Fruit fly (Drosophila melanogaster) whole organism, embryonic: ENCODE results near the gene Cpsf100.
A peak's percentile ranks its signal among the peaks of the same experiment; 100 is the strongest.

Experiments used
- CG10267 ChIP-seq: fragments of 200-800 bp; sonication (Bioruptor generic); optimal IDR thresholded peaks from 2 replicates; lab custom pipeline; 2018; ENCODE audit warnings: missing biosample characterization, mild to moderate bottlenecking, missing genetic modification characterization, moderate library complexity
- CG11093 ChIP-seq: fragments of 200-800 bp; sonication (Bioruptor generic); IDR thresholded peaks from 3 replicates; pipeline ENCODE4 v1.3.6; 2022; ENCODE audit warnings: missing biosample characterization, missing genetic modification characterization
- CG12744 ChIP-seq: fragments of 200-800 bp; sonication (Bioruptor generic); optimal IDR thresholded peaks from 2 replicates; lab custom pipeline; 2016; ENCODE audit warnings: missing biosample characterization, missing genetic modification characterization
- CG14050 ChIP-seq: fragments of 200-800 bp; sonication (Bioruptor generic); IDR thresholded peaks from 3 replicates; pipeline ENCODE4 v1.3.6; 2022; ENCODE audit warnings: missing biosample characterization, missing genetic modification characterization
- CG14441 ChIP-seq: fragments of 200-800 bp; sonication (Bioruptor generic); IDR thresholded peaks from 2 replicates; pipeline ENCODE4 v1.3.6; 2022; ENCODE audit warnings: missing biosample characterization, missing genetic modification characterization
- CG15514 ChIP-seq: fragments of 200-800 bp; sonication (Bioruptor generic); optimal IDR thresholded peaks from 3 replicates; lab custom pipeline; 2017; ENCODE audit warnings: missing biosample characterization, missing genetic modification characterization, mild to moderate bottlenecking, moderate library complexity, missing genetic modification reagents
- CG1647 ChIP-seq: fragments of 200-800 bp; sonication (Bioruptor generic); optimal IDR thresholded peaks from 3 replicates; lab custom pipeline; 2016; ENCODE audit warnings: missing biosample characterization, missing genetic modification characterization
- CG17385 ChIP-seq: fragments of 200-800 bp; sonication (Bioruptor generic); optimal IDR thresholded peaks from 3 replicates; lab custom pipeline; 2018; ENCODE audit warnings: missing biosample characterization, mild to moderate bottlenecking, missing genetic modification characterization
- CG2678 ChIP-seq: fragments of 200-800 bp; sonication (Bioruptor generic); optimal IDR thresholded peaks from 3 replicates; lab custom pipeline; 2019; ENCODE audit warnings: missing biosample characterization, mild to moderate bottlenecking, missing genetic modification characterization, moderate library complexity
- CG3281 ChIP-seq: fragments of 200-800 bp; sonication (Bioruptor generic); optimal IDR thresholded peaks from 3 replicates; lab custom pipeline; 2017; ENCODE audit warnings: missing biosample characterization, mild to moderate bottlenecking, missing genetic modification characterization
- CG6654 ChIP-seq: fragments of 200-800 bp; sonication (Bioruptor generic); optimal IDR thresholded peaks from 2 replicates; lab custom pipeline; 2017; ENCODE audit warnings: missing biosample characterization, mild to moderate bottlenecking, missing genetic modification characterization
- CG6791 ChIP-seq: fragments of 200-800 bp; sonication (Bioruptor generic); IDR thresholded peaks from 3 replicates; pipeline ENCODE4 v1.3.6; 2022; ENCODE audit warnings: missing biosample characterization, missing genetic modification characterization; ENCODE audit not compliant: partially characterized antibody
- CG7556 ChIP-seq: fragments of 200-800 bp; sonication (Bioruptor generic); optimal IDR thresholded peaks from 2 replicates; lab custom pipeline; 2017; ENCODE audit warnings: missing biosample characterization, mild to moderate bottlenecking, missing genetic modification characterization
- CG7963 ChIP-seq: fragments of 200-800 bp; sonication (Bioruptor generic); IDR thresholded peaks from 3 replicates; pipeline ENCODE4 v1.3.6; 2022; ENCODE audit warnings: missing biosample characterization, missing genetic modification characterization; ENCODE audit not compliant: partially characterized antibody
- CG8924 ChIP-seq: fragments of 200-800 bp; optimal IDR thresholded peaks from 3 replicates; lab custom pipeline; 2019; ENCODE audit warnings: missing biosample characterization, mild to moderate bottlenecking, missing genetic modification characterization, moderate library complexity
- CG9215 ChIP-seq: fragments of 200-800 bp; sonication (Bioruptor generic); IDR thresholded peaks from 2 replicates; pipeline ENCODE4 v1.3.6; 2022; ENCODE audit warnings: missing biosample characterization, missing genetic modification characterization
- CG9437 ChIP-seq: fragments of 200-800 bp; sonication (Bioruptor generic); optimal IDR thresholded peaks from 2 replicates; lab custom pipeline; 2018; ENCODE audit warnings: missing biosample characterization, mild to moderate bottlenecking, missing genetic modification characterization
- Chrac-16 ChIP-seq: fragments of 200-800 bp; sonication (Bioruptor generic); optimal IDR thresholded peaks from 3 replicates; lab custom pipeline; 2016; ENCODE audit warnings: missing biosample characterization, missing genetic modification characterization
- D19A ChIP-seq: fragments of 200-800 bp; optimal IDR thresholded peaks from 3 replicates; lab custom pipeline; 2019; ENCODE audit warnings: missing biosample characterization, mild to moderate bottlenecking, missing genetic modification characterization, moderate library complexity
- Dad ChIP-seq: fragments of 200-800 bp; sonication (Bioruptor generic); optimal IDR thresholded peaks from 3 replicates; lab custom pipeline; 2016; ENCODE audit warnings: missing biosample characterization, missing genetic modification characterization
- Dbx ChIP-seq: fragments of 200-800 bp; sonication (Bioruptor generic); IDR thresholded peaks from 3 replicates; pipeline ENCODE4 v1.3.6; 2022; ENCODE audit warnings: missing biosample characterization, missing genetic modification characterization
- E2f1 ChIP-seq: fragments of 200-800 bp; sonication (Bioruptor generic); IDR thresholded peaks from 2 replicates; pipeline ENCODE4 v1.3.6; 2022; ENCODE audit warnings: missing biosample characterization, missing genetic modification characterization
- E2f2 ChIP-seq: fragments of 200-800 bp; sonication (Bioruptor generic); IDR thresholded peaks from 2 replicates; pipeline ENCODE4 v1.3.6; 2022; ENCODE audit warnings: missing biosample characterization, missing genetic modification characterization
- Ets65A ChIP-seq: fragments of 200-800 bp; sonication (Bioruptor generic); peaks from one replicate; lab custom pipeline; 2016; ENCODE audit warnings: missing biosample characterization, missing genetic modification characterization
- Ets97D ChIP-seq: fragments of 200-800 bp; sonication (Bioruptor generic); optimal IDR thresholded peaks from 3 replicates; lab custom pipeline; 2016; ENCODE audit warnings: missing biosample characterization, missing genetic modification characterization
- GATAe ChIP-seq: fragments of 200-800 bp; sonication (Bioruptor generic); conservative IDR thresholded peaks from 2 replicates; pipeline ENCODE4 v1.3.6; 2022; ENCODE audit warnings: missing biosample characterization, missing genetic modification characterization
- HLH3B ChIP-seq: fragments of 200-800 bp; sonication (Bioruptor generic); IDR thresholded peaks from 2 replicates; pipeline ENCODE4 v1.3.6; 2022; ENCODE audit warnings: missing biosample characterization, missing genetic modification characterization
- HLHmδ ChIP-seq: fragments of 200-800 bp; sonication (Bioruptor generic); optimal IDR thresholded peaks from 2 replicates; lab custom pipeline; 2018; ENCODE audit warnings: missing biosample characterization, mild to moderate bottlenecking, missing genetic modification characterization, moderate library complexity
- Hr51 ChIP-seq, 2 experiments: fragments of 200-800 bp; sonication (Bioruptor generic); optimal IDR thresholded peaks; 2 replicates in 1 of 2; 3 replicates in 1 of 2; lab custom pipeline; 2016 to 2018; ENCODE audit warnings: missing biosample characterization in 2 of 2, missing genetic modification characterization in 2 of 2, mild to moderate bottlenecking in 1 of 2, moderate library complexity in 1 of 2
- Max ChIP-seq: fragments of 200-800 bp; sonication (Bioruptor generic); optimal IDR thresholded peaks from 2 replicates; lab custom pipeline; 2016; ENCODE audit warnings: missing biosample characterization, mild to moderate bottlenecking, missing genetic modification characterization
- Sry-δ ChIP-seq: fragments of 200-800 bp; sonication (Bioruptor generic); optimal IDR thresholded peaks from 2 replicates; lab custom pipeline; 2016; ENCODE audit warnings: missing biosample characterization, missing genetic modification characterization
- ara ChIP-seq: fragments of 200-800 bp; sonication (Bioruptor generic); IDR thresholded peaks from 2 replicates; pipeline ENCODE4 v1.3.6; 2022; ENCODE audit warnings: missing biosample characterization, missing genetic modification characterization
- ash1 ChIP-seq: fragments of 200-800 bp; sonication (Bioruptor generic); optimal IDR thresholded peaks from 2 replicates; lab custom pipeline; 2018; ENCODE audit warnings: missing biosample characterization, mild to moderate bottlenecking, missing genetic modification characterization
- dan ChIP-seq: fragments of 200-800 bp; sonication (Bioruptor generic); IDR thresholded peaks from 2 replicates; pipeline ENCODE4 v1.3.6; 2022; ENCODE audit warnings: missing biosample characterization, missing genetic modification characterization
- dimm ChIP-seq: fragments of 200-800 bp; sonication (Bioruptor generic); IDR thresholded peaks from 2 replicates; pipeline ENCODE4 v1.3.6; 2022; ENCODE audit warnings: missing biosample characterization, missing genetic modification characterization
- dm ChIP-seq: fragments of 200-800 bp; sonication (Bioruptor generic); optimal IDR thresholded peaks from 3 replicates; lab custom pipeline; 2016; ENCODE audit warnings: missing biosample characterization, missing genetic modification characterization
- fd64A ChIP-seq: fragments of 200-800 bp; sonication (Bioruptor generic); optimal IDR thresholded peaks from 3 replicates; lab custom pipeline; 2018; ENCODE audit warnings: missing biosample characterization, mild to moderate bottlenecking, missing genetic modification characterization
- fru ChIP-seq: fragments of >200 bp; optimal IDR thresholded peaks from 2 replicates; lab custom pipeline; 2017
- hb ChIP-seq: fragments of 200-800 bp; sonication (Bioruptor generic); IDR thresholded peaks from 3 replicates; pipeline ENCODE4 v1.3.6; 2022; ENCODE audit warnings: missing biosample characterization, missing genetic modification characterization; ENCODE audit not compliant: partially characterized antibody
- hbn ChIP-seq: fragments of 200-800 bp; sonication (Bioruptor generic); IDR thresholded peaks from 2 replicates; pipeline ENCODE4 v1.3.6; 2022; ENCODE audit warnings: missing biosample characterization, missing genetic modification characterization; ENCODE audit not compliant: partially characterized antibody
- kah ChIP-seq: fragments of 200-800 bp; sonication (Bioruptor generic); optimal IDR thresholded peaks from 2 replicates; lab custom pipeline; 2018; ENCODE audit warnings: missing biosample characterization, mild to moderate bottlenecking, missing genetic modification characterization
- lilli ChIP-seq: fragments of 200-800 bp; sonication (Bioruptor generic); optimal IDR thresholded peaks from 3 replicates; lab custom pipeline; 2016; ENCODE audit warnings: missing biosample characterization, missing genetic modification characterization
- oc ChIP-seq: fragments of 200-800 bp; sonication (Bioruptor generic); optimal IDR thresholded peaks from 2 replicates; lab custom pipeline; 2018; ENCODE audit warnings: missing biosample characterization, mild to moderate bottlenecking, missing genetic modification characterization, moderate library complexity
- pnt ChIP-seq: fragments of 200-800 bp; sonication (Bioruptor generic); optimal IDR thresholded peaks from 3 replicates; lab custom pipeline; 2016; ENCODE audit warnings: missing biosample characterization, missing genetic modification characterization
- psq ChIP-seq: fragments of 200-800 bp; sonication (Bioruptor generic); optimal IDR thresholded peaks from 2 replicates; lab custom pipeline; 2017; ENCODE audit warnings: missing biosample characterization, missing genetic modification characterization
- ranshi ChIP-seq: fragments of 200-800 bp; sonication (Bioruptor generic); IDR thresholded peaks from 2 replicates; pipeline ENCODE4 v1.3.6; 2022; ENCODE audit warnings: missing biosample characterization, missing genetic modification characterization
- sens ChIP-seq: fragments of 200-800 bp; sonication (Bioruptor generic); peaks from one replicate; lab custom pipeline; 2016; ENCODE audit warnings: missing biosample characterization, missing genetic modification characterization
- seq ChIP-seq: fragments of 200-800 bp; sonication (Bioruptor generic); IDR thresholded peaks from 2 replicates; pipeline ENCODE4 v1.3.6; 2022; ENCODE audit warnings: missing biosample characterization, missing genetic modification characterization
- sqz ChIP-seq: fragments of 200-800 bp; sonication (Bioruptor generic); optimal IDR thresholded peaks from 3 replicates; lab custom pipeline; 2018; ENCODE audit warnings: missing biosample characterization, mild to moderate bottlenecking, missing genetic modification characterization
- sr ChIP-seq: fragments of 200-800 bp; sonication (Bioruptor generic); IDR thresholded peaks from 3 replicates; pipeline ENCODE4 v1.3.6; 2022; ENCODE audit warnings: missing biosample characterization, missing genetic modification characterization
- unpg ChIP-seq: fragments of 200-800 bp; sonication (Bioruptor generic); optimal IDR thresholded peaks from 3 replicates; lab custom pipeline; 2018; ENCODE audit warnings: missing biosample characterization, mild to moderate bottlenecking, missing genetic modification characterization, moderate library complexity

The Cpsf100 gene

dm6 chr3R:29004884-29005621 lies 29.3 kb upstream of the Cpsf100 start (continued):
- peak; percentile 47; the same call in 1 of the 2 replicates for TF ChIP-seq E2f1 (GFP tag; lab: Robert Waterston, UW)
- TF ChIP-seq HLH3B (GFP tag; lab: Robert Waterston, UW) = no peak
- no peak for TF ChIP-seq oc (tag; lab: Kevin White, UChicago)
- TF ChIP-seq CG9215 (GFP tag; lab: Robert Waterston, UW) = no peak
- no peak for TF ChIP-seq hb (GFP tag; lab: Robert Waterston, UW)
- no peak for TF ChIP-seq psq (GFP tag; lab: Kevin White, UChicago)
- peak; percentile 38 for TF ChIP-seq lilli (GFP tag; lab: Kevin White, UChicago)
- TF ChIP-seq CG2678 (tag; lab: Kevin White, UChicago) = peak; percentile 54
- TF ChIP-seq Ets65A (GFP tag; lab: Kevin White, UChicago) = peak; percentile 89
- no peak for TF ChIP-seq dm (GFP tag; lab: Kevin White, UChicago)
- no peak for TF ChIP-seq sr (GFP tag; lab: Robert Waterston, UW)
- TF ChIP-seq Hr51 (GFP tag; optimal IDR thresholded peaks at IDR 0.05; lab: Kevin White, UChicago) = peak in 1 of 2 experiments; percentile 57
- no peak for TF ChIP-seq hbn (GFP tag; lab: Robert Waterston, UW)
- TF ChIP-seq GATAe = no peak
- peak; percentile 46; the same call in 1 of the 2 replicates for TF ChIP-seq ranshi
- TF ChIP-seq E2f2 (GFP tag; lab: Robert Waterston, UW) = 0 out of 2 replicates have a peak, but pooled peaks have one; percentile 33
- no peak for TF ChIP-seq Dad (GFP tag; lab: Kevin White, UChicago)
- peak; percentile 16 for TF ChIP-seq CG7556 (GFP tag; lab: Kevin White, UChicago)
- no peak for TF ChIP-seq ara (GFP tag; lab: Robert Waterston, UW)
- TF ChIP-seq sqz = no peak
- TF ChIP-seq fd64A (GFP tag; lab: Kevin White, UChicago) = no peak
- peak; percentile 5 for TF ChIP-seq Chrac-16
- peak; percentile 45; the same call in 1 of the 3 replicates for TF ChIP-seq CG14050 (GFP tag; lab: Robert Waterston, UW)
- peak; percentile 8; the same call in 1 of the 2 replicates for TF ChIP-seq dimm
- TF ChIP-seq CG10267 = peak; percentile 12
- no peak for TF ChIP-seq CG6791 (GFP tag; lab: Robert Waterston, UW)
- TF ChIP-seq Dbx (GFP tag; lab: Robert Waterston, UW) = no peak
- no peak for TF ChIP-seq Sry-δ (GFP tag; lab: Kevin White, UChicago)
- TF ChIP-seq ash1 (GFP tag; lab: Kevin White, UChicago) = no peak
- peak; percentile 58 for TF ChIP-seq CG14441
- no peak for TF ChIP-seq dan (GFP tag; lab: Robert Waterston, UW)
- TF ChIP-seq CG15514 (GFP tag; lab: Kevin White, UChicago) = peak; percentile 14
- TF ChIP-seq CG7963 (GFP tag; lab: Robert Waterston, UW) = no peak
- peak; percentile 14 for TF ChIP-seq D19A (tag; lab: Kevin White, UChicago)
- TF ChIP-seq seq (GFP tag; lab: Robert Waterston, UW) = no peak
- TF ChIP-seq kah = no peak
- TF ChIP-seq pnt (GFP tag; lab: Kevin White, UChicago) = no peak
- peak; percentile 25 for TF ChIP-seq CG8924 (tag; lab: Kevin White, UChicago)
- TF ChIP-seq HLHmδ (GFP tag; lab: Kevin White, UChicago) = no peak
- TF ChIP-seq CG1647 (GFP tag; lab: Kevin White, UChicago) = no peak
- no peak for TF ChIP-seq CG17385 (GFP tag; lab: Kevin White, UChicago)
- TF ChIP-seq fru (lab: Kevin White, UChicago) = no peak
- TF ChIP-seq unpg (GFP tag; lab: Kevin White, UChicago) = peak; percentile 43
- TF ChIP-seq Max (GFP tag; lab: Kevin White, UChicago) = no peak
- TF ChIP-seq Ets97D = no peak
- peak; percentile 88 for TF ChIP-seq sens (GFP tag; lab: Kevin White, UChicago)
- peak; percentile 21 for TF ChIP-seq CG9437 (GFP tag; lab: Kevin White, UChicago)
- peak; percentile 5 for TF ChIP-seq CG3281 (GFP tag; lab: Kevin White, UChicago)
- TF ChIP-seq CG6654 = no peak
- TF ChIP-seq CG11093 (GFP tag; lab: Robert Waterston, UW) = no peak
- TF ChIP-seq CG12744 = no peak
